Worm (Caenorhabditis elegans) whole organism, dauer: ENCODE results near the gene hlh-31.
"Not testable (repeated sequence)": the region's sequence is repeated elsewhere in the genome, so short reads cannot be mapped to it uniquely, and the experiment has no call there.

ENCODE experiments used
- unc-62 ChIP-seq: sonication (generic microtip); optimal IDR thresholded peaks from 2 replicates; lab custom pipeline; 2017; ENCODE audit warnings: missing biosample characterization, missing genetic modification reagents, missing genetic modification characterization

hlh-31 gene

ce11 chrIV:16298851-16299250, 41.4 kb downstream of the hlh-31 start, which contains the start of gene srz-72:
Gene srz-72, plus strand, starts transcription at chrIV:16299151.
- no peak for TF ChIP-seq unc-62

ce11 chrIV:16306918-16307317, 49.5 kb downstream of the hlh-31 start:
- TF ChIP-seq unc-62 = no peak

ce11 chrIV:16307925-16308324, 50.5 kb downstream of the hlh-31 start, which contains the start of gene rac-2:
Gene rac-2, plus strand, starts transcription at chrIV:16308225.
- not testable (repeated sequence) for TF ChIP-seq unc-62
